Fruit fly (Drosophila melanogaster): Measurements from ENCODE around the gene Yp2.

Yp2 gene

dm6 chrX:10047961-10048360 lies 4.5 kb downstream of the Yp2 start:
- TF ChIP-seq CG13204 (GFP tag; optimal IDR thresholded peaks at IDR 0.05) (peak; percentile 50), rn (GFP tag; IDR thresholded peaks at IDR 0.05) (no peak)

DNA sequence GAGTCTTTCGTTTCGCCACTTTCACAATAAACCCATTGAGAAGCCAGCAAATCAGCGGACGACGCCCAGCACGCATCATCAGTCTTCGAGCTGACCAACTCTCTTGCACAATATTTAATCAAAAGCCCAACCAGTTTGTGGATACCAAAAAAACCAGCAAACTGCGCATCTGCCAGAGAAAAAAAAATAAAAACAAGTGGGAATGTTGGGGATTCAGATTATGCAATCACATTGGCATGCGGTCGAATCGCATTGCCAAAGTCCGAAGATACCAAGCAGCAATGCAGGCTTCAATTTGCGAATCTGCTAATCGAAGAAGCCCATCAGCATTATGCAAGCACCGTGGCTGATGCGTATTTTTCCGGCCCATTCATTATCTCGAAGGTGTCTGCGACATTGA lies 5.7 kb downstream of the Yp2 start:
- TF ChIP-seq CG4496 (GFP tag; IDR thresholded peaks at IDR 0.05), result no peak
- no peak for TF ChIP-seq CG32121 (GFP tag; IDR thresholded peaks at IDR 0.05)
- no peak for TF ChIP-seq D1 (tag; optimal IDR thresholded peaks at IDR 0.05)
- TF ChIP-seq CG14655 (GFP tag; optimal IDR thresholded peaks at IDR 0.05), result no peak
- no peak for TF ChIP-seq CG17806 (tag; optimal IDR thresholded peaks at IDR 0.05)
- TF ChIP-seq Pif1B (GFP tag; optimal IDR thresholded peaks at IDR 0.05), result no peak
- no peak for TF ChIP-seq CG13204 (GFP tag; optimal IDR thresholded peaks at IDR 0.05)
- no peak for TF ChIP-seq Ets98B (GFP tag; IDR thresholded peaks at IDR 0.05)
- no peak for TF ChIP-seq CG9948 (tag; optimal IDR thresholded peaks at IDR 0.05)
- TF ChIP-seq CG8159 (tag; optimal IDR thresholded peaks at IDR 0.05), result no peak
- no peak for TF ChIP-seq CG15710 (tag; optimal IDR thresholded peaks at IDR 0.05)
- TF ChIP-seq fd96Ca (GFP tag; IDR thresholded peaks at IDR 0.05), result no peak

DNA sequence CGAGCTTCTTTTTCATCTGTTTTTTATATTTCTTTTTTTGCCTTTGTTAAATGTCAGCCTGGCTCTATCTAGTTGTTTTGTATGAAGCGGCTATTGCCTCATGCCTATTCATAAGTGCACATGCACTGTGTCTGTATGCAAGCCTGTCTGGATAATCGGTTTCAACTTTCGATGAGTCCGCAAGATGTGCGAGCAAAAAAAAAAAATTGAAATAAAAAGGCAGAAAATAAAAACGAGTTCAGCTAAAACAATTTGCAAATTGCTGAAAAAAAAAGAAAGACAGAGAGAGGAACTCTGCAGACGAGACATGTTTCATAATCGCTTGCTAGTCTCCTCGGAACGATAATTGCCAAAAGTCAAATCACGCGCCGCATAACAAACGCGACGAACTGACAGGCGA lies 6.7 kb downstream of the Yp2 start:
- TF ChIP-seq CG9948 (tag; optimal IDR thresholded peaks at IDR 0.05) (no peak), CG12605 (GFP tag; IDR thresholded peaks at IDR 0.05) (no peak), CG13204 (GFP tag; optimal IDR thresholded peaks at IDR 0.05) (no peak), Ets98B (GFP tag; IDR thresholded peaks at IDR 0.05) (no peak; the same call in 1 of the 2 replicates), CG32121 (GFP tag; IDR thresholded peaks at IDR 0.05) (no peak), CG34367 (tag; optimal IDR thresholded peaks at IDR 0.05) (no peak), Snoo (tag; optimal IDR thresholded peaks at IDR 0.05) (no peak), CG15710 (tag; optimal IDR thresholded peaks at IDR 0.05) (no peak)

dm6 chrX:10043873-10044272 lies 8.6 kb downstream of the Yp2 start:
- no peak for TF ChIP-seq fd96Ca (GFP tag; IDR thresholded peaks at IDR 0.05)
- TF ChIP-seq CG13204 (GFP tag; optimal IDR thresholded peaks at IDR 0.05), result no peak
- TF ChIP-seq CG15710 (tag; optimal IDR thresholded peaks at IDR 0.05), result no peak
- no peak for TF ChIP-seq Ets98B (GFP tag; IDR thresholded peaks at IDR 0.05)
- no peak for TF ChIP-seq CG12605 (GFP tag; IDR thresholded peaks at IDR 0.05)
- no peak for TF ChIP-seq Pif1A (GFP tag; optimal IDR thresholded peaks at IDR 0.05)
- no peak for TF ChIP-seq Snoo (tag; optimal IDR thresholded peaks at IDR 0.05)

DNA sequence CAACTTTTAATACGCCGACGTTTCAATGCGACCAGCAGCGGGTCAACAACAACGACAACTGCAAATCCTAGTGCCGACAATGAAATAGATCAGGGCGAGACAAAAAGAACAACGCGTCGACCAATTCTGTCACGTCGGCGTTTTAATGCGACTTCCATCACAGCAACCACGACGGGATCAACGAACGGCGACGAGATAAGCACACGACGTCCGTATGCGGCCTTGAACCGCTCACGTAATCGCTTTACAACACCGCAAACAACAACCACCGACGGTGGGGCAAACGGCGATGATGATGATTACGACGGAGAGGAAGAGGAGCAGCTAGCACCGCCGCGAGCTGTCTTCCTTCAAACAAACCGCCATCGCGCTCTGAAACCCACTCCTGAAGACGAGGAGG lies 12.9 kb downstream of the Yp2 start:
- no peak for TF ChIP-seq CG8159 (tag; optimal IDR thresholded peaks at IDR 0.05)
- peak; percentile 97 for TF ChIP-seq EcR (GFP tag; optimal IDR thresholded peaks at IDR 0.05)
- TF ChIP-seq Snoo (tag; optimal IDR thresholded peaks at IDR 0.05), result no peak
- no peak for TF ChIP-seq CG14655 (GFP tag; optimal IDR thresholded peaks at IDR 0.05)

dm6 chrX:10029730-10030129 lies 22.7 kb downstream of the Yp2 start:
- no peak for TF ChIP-seq CG10348 (GFP tag; IDR thresholded peaks at IDR 0.05)
- no peak for TF ChIP-seq CG12605 (GFP tag; IDR thresholded peaks at IDR 0.05)
- no peak for TF ChIP-seq gl (tag; optimal IDR thresholded peaks at IDR 0.05)
- no peak for TF ChIP-seq CG17806 (tag; optimal IDR thresholded peaks at IDR 0.05)
- TF ChIP-seq CG13204 (GFP tag; optimal IDR thresholded peaks at IDR 0.05), result no peak
- no peak for TF ChIP-seq rn (GFP tag; IDR thresholded peaks at IDR 0.05)
- TF ChIP-seq Ets98B (GFP tag; IDR thresholded peaks at IDR 0.05), result no peak
- TF ChIP-seq Pif1B (GFP tag; optimal IDR thresholded peaks at IDR 0.05), result no peak
- TF ChIP-seq Snoo (tag; optimal IDR thresholded peaks at IDR 0.05), result no peak

DNA sequence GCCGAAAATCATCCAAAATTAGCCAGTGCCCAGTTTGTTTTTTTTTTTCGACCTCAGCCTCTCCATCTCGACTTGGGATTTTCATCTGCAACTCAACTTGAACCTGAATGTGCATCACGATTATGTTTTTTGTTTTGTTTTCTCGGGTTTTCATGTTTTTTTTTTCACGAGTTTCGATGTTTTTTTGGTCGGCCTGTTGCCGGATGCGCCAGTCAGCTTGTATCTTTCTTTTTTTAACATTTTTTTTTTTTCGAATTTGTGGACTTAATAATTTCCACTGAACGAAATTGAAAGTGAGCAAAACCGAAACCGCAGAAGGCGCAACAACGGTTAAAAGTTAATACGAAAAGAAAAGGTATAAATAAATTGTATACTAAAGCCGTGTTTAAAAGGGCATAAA lies 30.6 kb downstream of the Yp2 start:
- no peak for TF ChIP-seq CG9948 (tag; optimal IDR thresholded peaks at IDR 0.05)
- TF ChIP-seq fd96Ca (GFP tag; IDR thresholded peaks at IDR 0.05), result no peak
- no peak for TF ChIP-seq D1 (tag; optimal IDR thresholded peaks at IDR 0.05)
- no peak for TF ChIP-seq CG34367 (tag; optimal IDR thresholded peaks at IDR 0.05)
- TF ChIP-seq rn (GFP tag; IDR thresholded peaks at IDR 0.05), result no peak
- TF ChIP-seq Pif1A (GFP tag; optimal IDR thresholded peaks at IDR 0.05), result peak; percentile 51
- peak; percentile 33 for TF ChIP-seq CG13204 (GFP tag; optimal IDR thresholded peaks at IDR 0.05)
- no peak for TF ChIP-seq CG32121 (GFP tag; IDR thresholded peaks at IDR 0.05)
- TF ChIP-seq gl (tag; optimal IDR thresholded peaks at IDR 0.05), result no peak
- TF ChIP-seq CG12605 (GFP tag; IDR thresholded peaks at IDR 0.05), result peak; percentile 49; the same call in 1 of the 2 replicates
- no peak for TF ChIP-seq CG8301 (tag; optimal IDR thresholded peaks at IDR 0.05)
- peak; percentile 6 for TF ChIP-seq CG17806 (tag; optimal IDR thresholded peaks at IDR 0.05)
- TF ChIP-seq EcR (GFP tag; optimal IDR thresholded peaks at IDR 0.05), result no peak
- TF ChIP-seq CG4496 (GFP tag; IDR thresholded peaks at IDR 0.05), result 0 out of 3 replicates have a peak, but pooled peaks have one; percentile 23
- TF ChIP-seq CG10348 (GFP tag; IDR thresholded peaks at IDR 0.05), result no peak
- TF ChIP-seq CG15710 (tag; optimal IDR thresholded peaks at IDR 0.05), result peak; percentile 9
- TF ChIP-seq Snoo (tag; optimal IDR thresholded peaks at IDR 0.05), result peak; percentile 54
- TF ChIP-seq Pif1B (GFP tag; optimal IDR thresholded peaks at IDR 0.05), result peak; percentile 48
- no peak for TF ChIP-seq CG14655 (GFP tag; optimal IDR thresholded peaks at IDR 0.05)
- peak; percentile 40 for TF ChIP-seq CG8159 (tag; optimal IDR thresholded peaks at IDR 0.05)
- TF ChIP-seq Ets98B (GFP tag; IDR thresholded peaks at IDR 0.05), result 0 out of 2 replicates have a peak, but pooled peaks have one; percentile 11
